Worm (Caenorhabditis elegans): ENCODE measurements around the gene srx-125.

- TF ChIP-seq mbf-1 (tag; optimal IDR thresholded peaks at IDR 0.05) (no peak), egl-27 (tag; optimal IDR thresholded peaks at IDR 0.05) (no peak), elt-3 (tag; optimal IDR thresholded peaks at IDR 0.05) (no peak), lsy-2 (tag; optimal IDR thresholded peaks at IDR 0.05) (no peak), unc-55 (GFP tag; optimal IDR thresholded peaks at IDR 0.05) (no peak), mdl-1 (tag; optimal IDR thresholded peaks at IDR 0.05) (no peak), skn-1 (tag; optimal IDR thresholded peaks at IDR 0.05) (no peak)
Observed at ce11 chrV:13339633-13340290, 27.4 kb upstream of the srx-125 start, which contains the start of the genes str-4 and lgc-48.
